Worm (Caenorhabditis elegans) whole organism, midembryonic: Measurements from ENCODE around the gene nspb-6.

Experiments used
- T22C8.4 ChIP-seq: fragments of 200-800 bp; sonication (Bioruptor generic); IDR thresholded peaks from 2 replicates; pipeline ENCODE4 v1.3.6; 2022; ENCODE audit warnings: missing genetic modification characterization, missing compliant biosample characterization
- flt-1 ChIP-seq: fragments of 200-800 bp; sonication (Bioruptor generic); IDR thresholded peaks from 2 replicates; pipeline ENCODE4 v1.3.6; 2022; ENCODE audit warnings: missing genetic modification characterization, missing compliant biosample characterization
- klf-2 ChIP-seq: fragments of 200-800 bp; sonication (Bioruptor generic); conservative IDR thresholded peaks from 2 replicates; pipeline ENCODE4 v1.3.6; 2022; ENCODE audit warnings: missing genetic modification reagents, missing genetic modification characterization, missing compliant biosample characterization
- tab-1 ChIP-seq: fragments of 200-800 bp; sonication (Bioruptor generic); IDR thresholded peaks from 2 replicates; pipeline ENCODE4 v1.3.6; 2022; ENCODE audit warnings: missing genetic modification characterization, missing compliant biosample characterization
- ztf-23 ChIP-seq: fragments of 200-800 bp; sonication (Bioruptor generic); IDR thresholded peaks from 2 replicates; pipeline ENCODE4 v1.3.6; 2022; ENCODE audit warnings: missing genetic modification reagents, missing genetic modification characterization, missing compliant biosample characterization
- ztf-29 ChIP-seq: fragments of 200-800 bp; sonication (Bioruptor generic); IDR thresholded peaks from 2 replicates; pipeline ENCODE4 v1.3.6; 2022; ENCODE audit warnings: missing genetic modification reagents, missing genetic modification characterization, missing compliant biosample characterization

ce11 chrIV:5902730-5903129, 7.4 kb downstream of the nspb-6 start:
- no peak for TF ChIP-seq tab-1
- TF ChIP-seq klf-2 (GFP tag; lab: Robert Waterston, UW), result no peak
- no peak for TF ChIP-seq ztf-29 (GFP tag; lab: Robert Waterston, UW)
- TF ChIP-seq T22C8.4 (GFP tag; lab: Robert Waterston, UW), result no peak
- TF ChIP-seq ztf-23, result no peak
- TF ChIP-seq flt-1, result no peak
